Fruit fly (Drosophila melanogaster): ENCODE data around the gene CG13293.

Gene CG13293

DNA sequence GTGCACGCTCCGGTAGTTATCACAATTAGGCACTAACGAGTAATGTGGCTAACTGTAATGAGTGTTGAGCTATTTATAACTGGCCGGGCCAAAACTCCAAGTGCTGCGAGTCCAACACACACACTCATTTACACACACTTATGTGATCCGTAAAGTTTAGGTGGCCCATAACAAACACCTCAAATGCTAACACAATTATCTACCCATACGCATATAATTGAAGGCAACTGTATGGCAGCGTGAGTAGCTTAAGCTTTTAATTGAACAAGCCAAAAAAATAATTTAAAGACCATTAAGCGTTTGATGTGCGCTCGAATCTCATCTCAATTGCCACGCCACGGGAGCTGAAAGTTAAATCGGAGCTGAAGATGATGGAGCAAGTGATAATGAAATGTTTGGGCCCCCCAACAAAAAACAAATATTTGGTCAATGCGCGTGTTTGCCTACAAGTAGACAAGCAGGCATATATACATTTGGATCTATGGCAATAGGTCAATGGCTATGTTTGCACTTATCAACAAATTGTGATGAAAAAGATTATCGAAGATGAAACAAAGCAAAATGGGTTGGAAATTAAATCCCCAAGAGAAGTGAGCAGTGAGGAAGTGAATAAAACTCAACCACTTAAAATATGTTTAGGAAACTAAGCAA, 57.4 kb downstream of the CG13293 start, which contains the start of gene Cpr65Av (continued):
- TF ChIP-seq MTF-1 (GFP tag; optimal IDR thresholded peaks at IDR 0.05; ENCODE audit: borderline replicate concordance) (peak; percentile 35), jumu (GFP tag; optimal IDR thresholded peaks at IDR 0.05) (no peak), NK7.1 (GFP tag; optimal IDR thresholded peaks at IDR 0.05) (no peak), CG1603 (tag; optimal IDR thresholded peaks at IDR 0.05) (peak; percentile 48), CG34422 (GFP tag; IDR thresholded peaks at IDR 0.05) (no peak), oc (tag; optimal IDR thresholded peaks at IDR 0.05) (peak; percentile 22), NfI (GFP tag; optimal IDR thresholded peaks at IDR 0.05) (no peak), gcm (GFP tag; optimal IDR thresholded peaks at IDR 0.05) (no peak), Ets65A (GFP tag) (no peak), kay (GFP tag; optimal IDR thresholded peaks at IDR 0.05) (no peak), sd (tag; optimal IDR thresholded peaks at IDR 0.05) (peak; percentile 15), Sin3A (optimal IDR thresholded peaks at IDR 0.05) (no peak), ems (GFP tag; optimal IDR thresholded peaks at IDR 0.05) (no peak), hkb (optimal IDR thresholded peaks at IDR 0.05) (no peak), hkb (GFP tag; IDR thresholded peaks at IDR 0.05) (peak; percentile 28; the same call in 1 of the 2 replicates), YL-1 (GFP tag; optimal IDR thresholded peaks at IDR 0.05) (no peak), CG5245 (GFP tag; optimal IDR thresholded peaks at IDR 0.05) (no peak), crol (GFP tag; IDR thresholded peaks at IDR 0.05) (no peak), CrebB (tag; optimal IDR thresholded peaks at IDR 0.05) (peak; percentile 26), CG9215 (GFP tag; IDR thresholded peaks at IDR 0.05) (no peak), CG17359 (tag; optimal IDR thresholded peaks at IDR 0.05) (peak; percentile 40), crc (GFP tag; optimal IDR thresholded peaks at IDR 0.05) (no peak), amos (GFP tag; IDR thresholded peaks at IDR 0.05; ENCODE audit: partially characterized antibody) (no peak), CG32767 (GFP tag; IDR thresholded peaks at IDR 0.05) (no peak), pzg (GFP tag; optimal IDR thresholded peaks at IDR 0.05) (no peak), CG4282 (GFP tag; optimal IDR thresholded peaks at IDR 0.05) (no peak), pb (GFP tag; optimal IDR thresholded peaks at IDR 0.05) (no peak), ATbp (GFP tag; optimal IDR thresholded peaks at IDR 0.05) (peak; percentile 62), CG7372 (GFP tag; IDR thresholded peaks at IDR 0.05) (no peak), MBD-R2 (GFP tag; IDR thresholded peaks at IDR 0.05) (no peak), Med (GFP tag) (peak; percentile 52), CTCF (GFP tag; optimal IDR thresholded peaks at IDR 0.05) (no peak), Bteb2 (GFP tag; optimal IDR thresholded peaks at IDR 0.05) (no peak), ewg (GFP tag; optimal IDR thresholded peaks at IDR 0.05) (no peak), sim (GFP tag; IDR thresholded peaks at IDR 0.05) (no peak), Dp (GFP tag; optimal IDR thresholded peaks at IDR 0.05) (no peak), Blimp-1 (GFP tag; optimal IDR thresholded peaks at IDR 0.05) (peak; percentile 13), CG14014 (GFP tag; IDR thresholded peaks at IDR 0.05) (peak; percentile 34; the same call in 1 of the 2 replicates)

DNA sequence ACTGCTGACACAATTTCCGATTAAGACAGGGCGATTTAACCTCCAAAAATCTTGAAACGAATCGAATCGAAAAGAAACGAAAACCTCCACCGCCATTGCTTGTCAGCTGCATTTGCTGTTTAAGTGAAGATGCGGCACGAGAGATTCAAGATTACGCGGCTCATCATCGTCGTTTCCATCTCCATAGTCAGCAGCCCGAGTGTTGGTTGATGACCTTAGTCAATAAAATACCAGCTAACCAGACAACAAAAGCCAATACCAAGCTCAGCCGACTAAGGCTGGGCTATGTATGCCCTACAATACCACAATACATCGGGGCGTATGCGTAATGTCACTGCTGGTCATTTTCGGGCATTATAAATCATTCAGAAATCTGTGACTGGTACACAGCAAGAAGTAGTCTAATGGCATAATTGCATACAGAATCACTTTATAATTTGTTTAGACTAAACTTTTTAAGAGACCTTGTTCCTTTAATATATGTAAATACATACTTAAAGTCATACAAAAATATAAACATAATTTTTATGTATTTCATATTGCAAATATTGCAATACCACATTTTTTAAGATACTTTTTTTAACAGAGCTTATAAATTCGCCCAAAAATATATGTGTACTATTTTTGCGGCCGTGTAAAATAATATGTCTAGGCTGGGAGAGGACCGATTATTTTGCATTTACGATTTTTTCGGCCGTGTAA, 58.2 kb downstream of the CG13293 start:
- TF ChIP-seq CG10565 (GFP tag; optimal IDR thresholded peaks at IDR 0.05) (no peak), HLH4C (GFP tag; IDR thresholded peaks at IDR 0.05; ENCODE audit: partially characterized antibody) (no peak), Ets65A (GFP tag) (peak; percentile 7), CG6272 (GFP tag; IDR thresholded peaks at IDR 0.05) (no peak), dpn (GFP tag; optimal IDR thresholded peaks at IDR 0.05) (no peak), CG2678 (tag; optimal IDR thresholded peaks at IDR 0.05) (peak; percentile 21), dmrt99B (tag; optimal IDR thresholded peaks at IDR 0.05) (peak; percentile 18), CG8290 (GFP tag; optimal IDR thresholded peaks at IDR 0.05) (no peak), CG8290 (tag; optimal IDR thresholded peaks at IDR 0.05) (peak in 1 of 2 experiments; percentile 35), CG12659 (GFP tag; optimal IDR thresholded peaks at IDR 0.05) (peak; percentile 4), ssp (GFP tag; IDR thresholded peaks at IDR 0.05) (no peak), Ptx1 (GFP tag; IDR thresholded peaks at IDR 0.05) (peak; percentile 26; the same call in 1 of the 2 replicates), unpg (GFP tag; optimal IDR thresholded peaks at IDR 0.05) (peak; percentile 0), Sin3A (optimal IDR thresholded peaks at IDR 0.05) (no peak), Asciz (GFP tag; optimal IDR thresholded peaks at IDR 0.05) (no peak), Hmx (GFP tag; optimal IDR thresholded peaks at IDR 0.05) (no peak)
